Comparison of ENCODE assay signal across 1 worm cellular context in genomic region chrII:6453341-6453806, ce11.
TF ChIP-seq lines count a peak whose summit lies in the region.

atg-16.2 (minus strand) TSS chrII:6453391.

TF ChIP-seq in whole organism, L2 larva, 48 proteins besides CTCF, POLR2A, EP300 and RAD21 (continued from another document):
- TF ChIP-seq R02D3.7 (tag; optimal IDR thresholded peaks at IDR 0.05; lab: Kevin White, UChicago) (no peak), nhr-25 (tag; optimal IDR thresholded peaks at IDR 0.05; lab: Kevin White, UChicago) (no peak), ztf-11 (tag; optimal IDR thresholded peaks at IDR 0.05; lab: Kevin White, UChicago) (no peak), ama-1 (optimal IDR thresholded peaks at IDR 0.05; lab: Kevin White, UChicago) (no peak), F13H6.1 (tag; optimal IDR thresholded peaks at IDR 0.05; lab: Kevin White, UChicago) (peak; percentile 30), egl-27 (tag; optimal IDR thresholded peaks at IDR 0.05; lab: Kevin White, UChicago) (no peak), unc-55 (GFP tag; optimal IDR thresholded peaks at IDR 0.05; lab: Kevin White, UChicago) (peak; percentile 74), ZK546.5 (tag; optimal IDR thresholded peaks at IDR 0.05; lab: Kevin White, UChicago) (no peak), sma-9 (GFP tag; optimal IDR thresholded peaks at IDR 0.05; lab: Kevin White, UChicago) (peak; percentile 33), sma-9 (tag; optimal IDR thresholded peaks at IDR 0.05; lab: Kevin White, UChicago) (no peak), elt-3 (tag; optimal IDR thresholded peaks at IDR 0.05; lab: Kevin White, UChicago) (no peak), dmd-4 (tag; optimal IDR thresholded peaks at IDR 0.05; lab: Kevin White, UChicago) (no peak), ztf-1 (GFP tag; conservative IDR thresholded peaks at IDR 0.05; lab: Robert Waterston, UW) (no peak), ceh-16 (tag; optimal IDR thresholded peaks at IDR 0.05; lab: Kevin White, UChicago) (no peak), fos-1 (tag; optimal IDR thresholded peaks at IDR 0.05; lab: Kevin White, UChicago) (peak; percentile 8), nhr-11 (tag; optimal IDR thresholded peaks at IDR 0.05; lab: Kevin White, UChicago) (no peak), nhr-6 (tag; optimal IDR thresholded peaks at IDR 0.05; lab: Kevin White, UChicago) (no peak), mdl-1 (tag; optimal IDR thresholded peaks at IDR 0.05; lab: Kevin White, UChicago) (no peak), mab-5 (tag; optimal IDR thresholded peaks at IDR 0.05; lab: Kevin White, UChicago) (peak; percentile 31), nhr-77 (tag; optimal IDR thresholded peaks at IDR 0.05; lab: Kevin White, UChicago) (no peak), nhr-10 (tag; optimal IDR thresholded peaks at IDR 0.05; lab: Kevin White, UChicago) (no peak), elt-1 (tag; optimal IDR thresholded peaks at IDR 0.05; lab: Kevin White, UChicago) (no peak), blmp-1 (tag; optimal IDR thresholded peaks at IDR 0.05; lab: Kevin White, UChicago; ENCODE audit: insufficient read depth) (no peak), sem-4 (tag; optimal IDR thresholded peaks at IDR 0.05; lab: Kevin White, UChicago) (no peak), lsy-2 (tag; optimal IDR thresholded peaks at IDR 0.05; lab: Kevin White, UChicago) (peak in 1 of 2 experiments; percentile 76)
